Worm (Caenorhabditis elegans) whole organism, L3 larva: Measurements from ENCODE around the gene R12B2.13.

Experiments
- elt-1 ChIP-seq: fragments of 150-350 bp; optimal IDR thresholded peaks from 2 replicates; lab custom pipeline; 2014; ENCODE audit warnings: missing biosample characterization, missing genetic modification characterization
- lin-39 ChIP-seq: fragments of 150-350 bp; optimal IDR thresholded peaks from 2 replicates; lab custom pipeline; 2018; ENCODE audit warnings: missing biosample characterization, missing genetic modification reagents, missing genetic modification characterization

ce11 chrIII:5878215-5878614 lies 44.9 kb upstream of the R12B2.13 start, which contains the start of the genes mig-21 and F01F1.2:
- TF ChIP-seq lin-39 (tag; lab: Kevin White, UChicago) (no peak), elt-1 (tag; lab: Kevin White, UChicago) (no peak)
